Fruit fly (Drosophila melanogaster) whole organism, pupa: ENCODE data around the gene eIF3a.
A peak's percentile ranks its signal among the peaks of the same experiment; 100 is the strongest.

Source experiments
- CG10348 ChIP-seq: fragments of 200-800 bp; sonication (Bioruptor generic); IDR thresholded peaks from 2 replicates; pipeline ENCODE4 v1.3.6; 2022; ENCODE audit warnings: missing biosample characterization, missing genetic modification characterization
- CG12605 ChIP-seq: fragments of 200-800 bp; sonication (Bioruptor generic); IDR thresholded peaks from 2 replicates; pipeline ENCODE4 v1.3.6; 2022; ENCODE audit warnings: missing biosample characterization, missing genetic modification characterization
- CG13204 ChIP-seq: fragments of 200-800 bp; sonication (Bioruptor generic); optimal IDR thresholded peaks from 2 replicates; lab custom pipeline; 2018; ENCODE audit warnings: missing biosample characterization, mild to moderate bottlenecking, missing genetic modification characterization, moderate library complexity
- CG14655 ChIP-seq: fragments of 200-800 bp; sonication (Bioruptor generic); optimal IDR thresholded peaks from 3 replicates; lab custom pipeline; 2017; ENCODE audit warnings: mild to moderate bottlenecking, missing biosample characterization, missing genetic modification reagents, missing genetic modification characterization
- CG15710 ChIP-seq: fragments of 200-800 bp; sonication (Bioruptor generic); optimal IDR thresholded peaks from 2 replicates; lab custom pipeline; 2018; ENCODE audit warnings: missing biosample characterization, mild to moderate bottlenecking, missing genetic modification characterization, moderate library complexity
- CG17806 ChIP-seq: fragments of 200-800 bp; sonication (Bioruptor generic); optimal IDR thresholded peaks from 2 replicates; lab custom pipeline; 2018; ENCODE audit warnings: missing biosample characterization, mild to moderate bottlenecking, missing genetic modification characterization, moderate library complexity
- CG32121 ChIP-seq: fragments of 200-800 bp; sonication (Bioruptor generic); IDR thresholded peaks from 2 replicates; pipeline ENCODE4 v1.3.6; 2022; ENCODE audit warnings: missing biosample characterization, missing genetic modification characterization
- CG34367 ChIP-seq: fragments of 200-800 bp; sonication (Bioruptor generic); optimal IDR thresholded peaks from 2 replicates; lab custom pipeline; 2018; ENCODE audit warnings: missing biosample characterization, mild to moderate bottlenecking, missing genetic modification characterization
- CG4496 ChIP-seq: fragments of 200-800 bp; sonication (Bioruptor generic); IDR thresholded peaks from 3 replicates; pipeline ENCODE4 v1.3.6; 2022; ENCODE audit warnings: missing biosample characterization, missing genetic modification characterization
- CG8159 ChIP-seq: fragments of 200-800 bp; sonication (Bioruptor generic); optimal IDR thresholded peaks from 3 replicates; lab custom pipeline; 2018; ENCODE audit warnings: missing biosample characterization, mild to moderate bottlenecking, missing genetic modification characterization, moderate library complexity
- CG8301 ChIP-seq: fragments of 200-800 bp; sonication (Bioruptor generic); optimal IDR thresholded peaks from 2 replicates; lab custom pipeline; 2018; ENCODE audit warnings: missing biosample characterization, mild to moderate bottlenecking, missing genetic modification characterization
- CG9948 ChIP-seq: fragments of 200-800 bp; sonication (Bioruptor generic); optimal IDR thresholded peaks from 2 replicates; lab custom pipeline; 2018; ENCODE audit warnings: missing biosample characterization, mild to moderate bottlenecking, missing genetic modification characterization, moderate library complexity
- D1 ChIP-seq: fragments of 200-800 bp; sonication (Bioruptor generic); optimal IDR thresholded peaks from 2 replicates; lab custom pipeline; 2018; ENCODE audit warnings: missing biosample characterization, mild to moderate bottlenecking, missing genetic modification characterization, moderate library complexity
- EcR ChIP-seq: fragments of 200-800 bp; sonication (Bioruptor generic); optimal IDR thresholded peaks from 3 replicates; lab custom pipeline; 2019; ENCODE audit warnings: missing biosample characterization, missing genetic modification characterization, mild to moderate bottlenecking, moderate library complexity, missing genetic modification reagents
- Ets98B ChIP-seq: fragments of 200-800 bp; sonication (Bioruptor generic); IDR thresholded peaks from 2 replicates; pipeline ENCODE4 v1.3.6; 2022; ENCODE audit warnings: missing biosample characterization, missing genetic modification characterization
- Pif1A ChIP-seq: fragments of 200-800 bp; sonication (Bioruptor generic); optimal IDR thresholded peaks from 3 replicates; lab custom pipeline; 2016; ENCODE audit warnings: missing biosample characterization, missing genetic modification characterization
- Pif1B ChIP-seq: fragments of 200-800 bp; sonication (Bioruptor generic); optimal IDR thresholded peaks from 3 replicates; lab custom pipeline; 2016; ENCODE audit warnings: missing biosample characterization, missing genetic modification characterization
- Snoo ChIP-seq: fragments of 200-800 bp; sonication (Bioruptor generic); optimal IDR thresholded peaks from 3 replicates; lab custom pipeline; 2017; ENCODE audit warnings: missing biosample characterization, mild to moderate bottlenecking, missing genetic modification characterization, inconsistent platforms
- fd96Ca ChIP-seq: fragments of 200-800 bp; sonication (Bioruptor generic); IDR thresholded peaks from 3 replicates; pipeline ENCODE4 v1.3.6; 2022; ENCODE audit warnings: missing biosample characterization, missing genetic modification characterization
- gl ChIP-seq: fragments of 200-800 bp; sonication (Bioruptor generic); optimal IDR thresholded peaks from 2 replicates; lab custom pipeline; 2018; ENCODE audit warnings: missing biosample characterization, mild to moderate bottlenecking, missing genetic modification characterization
- rn ChIP-seq: fragments of 200-800 bp; sonication (Bioruptor generic); IDR thresholded peaks from 2 replicates; pipeline ENCODE4 v1.3.6; 2022; ENCODE audit warnings: missing biosample characterization, missing genetic modification characterization

Gene eIF3a

dm6 chr3R:4401977-4402589 lies 31.6 kb downstream of the eIF3a start, which contains the start of gene CG9853:
TSS of gene CG9853 (minus strand) at chr3R:4402027.
- TF ChIP-seq CG17806 (tag; lab: Kevin White, UChicago) (no peak), fd96Ca (GFP tag; lab: Robert Waterston, UW) (no peak), Ets98B (GFP tag; lab: Robert Waterston, UW) (no peak), CG14655 (GFP tag; lab: Kevin White, UChicago) (no peak), CG4496 (GFP tag; lab: Robert Waterston, UW) (no peak), CG15710 (tag; lab: Kevin White, UChicago) (no peak), D1 (tag; lab: Kevin White, UChicago) (no peak), CG9948 (tag; lab: Kevin White, UChicago) (no peak), CG34367 (no peak), gl (tag; lab: Kevin White, UChicago) (no peak)

DNA sequence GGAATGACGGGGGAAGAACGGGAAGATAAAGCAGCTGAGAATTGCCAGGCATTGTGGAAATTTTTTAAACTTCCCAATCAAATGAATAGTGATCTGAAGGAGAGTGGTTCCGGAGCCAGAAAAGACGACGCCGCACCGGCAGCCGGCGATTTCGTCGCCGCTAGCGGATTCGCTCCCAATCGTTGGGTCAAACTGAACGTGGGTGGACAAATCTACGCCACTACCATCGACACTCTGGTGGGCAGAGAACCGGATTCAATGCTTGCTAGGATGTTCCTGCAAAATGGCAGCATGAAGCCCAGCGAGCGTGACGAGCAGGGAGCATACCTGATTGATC lies 33.2 kb downstream of the eIF3a start, which contains the start of gene CG14647:
Gene CG14647, plus strand, starts transcription at position 14 of the 337 bp plus-strand sequence.
- no peak for TF ChIP-seq CG4496 (GFP tag; lab: Robert Waterston, UW)

DNA sequence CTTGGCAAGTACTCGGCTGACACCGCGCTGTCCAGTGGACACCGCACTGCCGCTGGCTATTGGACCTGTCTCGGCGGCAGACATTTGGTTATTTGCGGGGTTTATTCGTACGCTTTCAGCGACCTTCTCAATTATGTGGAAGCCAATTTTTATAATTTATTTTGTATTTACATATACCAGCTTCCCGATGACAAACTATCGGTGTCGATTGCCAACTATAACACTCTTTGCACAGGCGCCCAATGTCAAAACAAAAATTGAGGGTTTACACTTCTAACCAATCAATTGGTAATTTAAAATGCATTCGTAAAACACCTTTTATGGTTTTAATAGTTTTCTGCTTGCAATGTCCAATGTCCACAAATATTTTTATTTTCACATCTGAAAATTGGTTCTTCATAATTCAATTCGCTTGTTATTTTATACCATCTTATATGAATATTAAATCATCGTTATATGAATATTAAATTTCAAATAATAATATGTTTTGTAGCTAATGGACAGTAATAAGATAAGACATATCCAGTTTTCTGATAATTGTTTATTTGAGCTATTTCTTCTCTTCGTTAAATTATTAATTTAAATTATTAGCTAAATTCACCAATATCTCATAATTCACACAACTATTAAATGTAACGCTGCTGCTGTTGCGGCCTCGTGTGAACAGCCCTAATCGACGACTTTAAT lies 33.7 kb downstream of the eIF3a start:
- TF ChIP-seq fd96Ca (GFP tag; lab: Robert Waterston, UW), result 0 out of 3 replicates have a peak, but pooled peaks have one; percentile 30
- no peak for TF ChIP-seq EcR
- TF ChIP-seq CG32121 (GFP tag; lab: Robert Waterston, UW), result no peak
- no peak for TF ChIP-seq Snoo (tag; lab: Kevin White, UChicago)
- no peak for TF ChIP-seq rn
- TF ChIP-seq CG14655 (GFP tag; lab: Kevin White, UChicago), result no peak
- TF ChIP-seq D1 (tag; lab: Kevin White, UChicago), result no peak
- TF ChIP-seq CG13204, result no peak
- TF ChIP-seq CG10348 (GFP tag; lab: Robert Waterston, UW), result no peak
- TF ChIP-seq CG4496 (GFP tag; lab: Robert Waterston, UW), result no peak
- TF ChIP-seq CG34367, result no peak
- no peak for TF ChIP-seq Pif1B (GFP tag; lab: Kevin White, UChicago)
- TF ChIP-seq CG8301 (tag; lab: Kevin White, UChicago), result no peak
- no peak; the same call in 1 of the 2 replicates for TF ChIP-seq Ets98B (GFP tag; lab: Robert Waterston, UW)
- TF ChIP-seq CG12605, result no peak
- no peak for TF ChIP-seq gl (tag; lab: Kevin White, UChicago)
- TF ChIP-seq CG17806 (tag; lab: Kevin White, UChicago), result no peak
- TF ChIP-seq CG8159 (tag; lab: Kevin White, UChicago), result peak; percentile 56
- peak; percentile 12 for TF ChIP-seq CG9948 (tag; lab: Kevin White, UChicago)
- peak; percentile 25 for TF ChIP-seq CG15710 (tag; lab: Kevin White, UChicago)
- TF ChIP-seq Pif1A (GFP tag; lab: Kevin White, UChicago), result no peak

DNA sequence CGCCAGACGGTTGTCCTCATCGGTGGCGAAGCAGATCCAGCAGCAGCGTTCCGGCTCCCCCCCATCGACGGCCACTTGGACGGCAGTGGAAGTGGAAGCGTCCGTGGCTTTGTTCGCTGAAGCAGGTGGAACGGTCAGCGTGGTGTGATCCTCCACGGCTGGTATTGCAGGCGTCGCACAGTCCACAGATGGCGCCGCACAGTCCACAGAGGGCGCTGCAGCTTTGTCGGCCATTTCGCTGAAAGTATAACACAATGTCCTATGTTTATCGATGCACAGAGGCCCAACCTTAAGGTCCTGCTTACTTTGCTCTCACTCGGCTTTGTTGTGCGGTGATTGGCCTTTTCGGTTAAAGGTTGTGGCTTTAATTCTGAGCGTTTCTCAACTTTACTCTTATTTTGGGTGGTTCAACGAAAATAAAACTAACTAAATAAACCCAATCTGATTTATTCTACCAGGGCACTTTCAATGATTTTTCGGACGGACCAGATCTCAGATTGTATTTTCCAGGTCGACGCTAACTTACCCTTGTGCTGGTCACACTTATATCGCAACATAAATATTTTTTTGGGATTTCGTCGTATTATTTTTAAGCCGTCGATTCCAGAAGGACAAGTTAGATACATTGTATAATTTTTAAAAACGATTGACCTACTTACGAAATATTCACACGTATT lies 36.2 kb downstream of the eIF3a start, which contains the start of gene CG9855:
Gene CG9855, minus strand, starts transcription at position 473 of the 677 bp plus-strand sequence.
- TF ChIP-seq CG17806 (tag; lab: Kevin White, UChicago) (no peak), CG8159 (tag; lab: Kevin White, UChicago) (peak; percentile 5), Ets98B (GFP tag; lab: Robert Waterston, UW) (no peak)

dm6 chr3R:4394654-4395581 lies 38.8 kb downstream of the eIF3a start:
- peak; percentile 88 for TF ChIP-seq CG17806 (tag; lab: Kevin White, UChicago)
- peak; percentile 94 for TF ChIP-seq Pif1A (GFP tag; lab: Kevin White, UChicago)
- TF ChIP-seq CG32121 (GFP tag; lab: Robert Waterston, UW), result peak; percentile 95
- TF ChIP-seq Snoo (tag; lab: Kevin White, UChicago), result peak; percentile 88
- TF ChIP-seq D1 (tag; lab: Kevin White, UChicago), result peak; percentile 70
- peak; percentile 97 for TF ChIP-seq Ets98B (GFP tag; lab: Robert Waterston, UW)
- peak; percentile 6 for TF ChIP-seq EcR
- no peak for TF ChIP-seq CG13204
- peak; percentile 94 for TF ChIP-seq CG12605
- peak; percentile 87 for TF ChIP-seq CG8159 (tag; lab: Kevin White, UChicago)
- peak; percentile 97 for TF ChIP-seq CG8301 (tag; lab: Kevin White, UChicago)
- peak; percentile 94 for TF ChIP-seq CG14655 (GFP tag; lab: Kevin White, UChicago)
- peak; percentile 91 for TF ChIP-seq CG9948 (tag; lab: Kevin White, UChicago)
- peak; percentile 85 for TF ChIP-seq CG34367
- TF ChIP-seq CG10348 (GFP tag; lab: Robert Waterston, UW), result peak; percentile 84
- TF ChIP-seq CG4496 (GFP tag; lab: Robert Waterston, UW), result peak; percentile 97
- peak; percentile 89 for TF ChIP-seq rn
- TF ChIP-seq CG15710 (tag; lab: Kevin White, UChicago), result peak; percentile 84
- peak; percentile 97 for TF ChIP-seq Pif1B (GFP tag; lab: Kevin White, UChicago)
- peak; percentile 82 for TF ChIP-seq gl (tag; lab: Kevin White, UChicago)
- TF ChIP-seq fd96Ca (GFP tag; lab: Robert Waterston, UW), result peak; percentile 97; the same call in 2 of the 3 replicates
